Worm (Caenorhabditis elegans): ENCODE data around the gene K08E7.8.

Gene K08E7.8

ce11 chrIV:12544624-12545023, 41.2 kb downstream of the K08E7.8 start:
- TF ChIP-seq pbrm-1 (GFP tag; IDR thresholded peaks at IDR 0.05), result no peak
- no peak for TF ChIP-seq F10E7.11 (tag; optimal IDR thresholded peaks at IDR 0.05)
- TF ChIP-seq C17E4.6 (GFP tag; IDR thresholded peaks at IDR 0.05), result no peak
- no peak for TF ChIP-seq rpc-1 (optimal IDR thresholded peaks at IDR 0.05)
- TF ChIP-seq rpc-1 (tag; optimal IDR thresholded peaks at IDR 0.05), result no peak
- TF ChIP-seq Y56A3A.18 (GFP tag; IDR thresholded peaks at IDR 0.05), result no peak
- no peak for TF ChIP-seq lin-40 (tag; optimal IDR thresholded peaks at IDR 0.05)
- TF ChIP-seq bed-1 (GFP tag; IDR thresholded peaks at IDR 0.05), result no peak
- no peak for TF ChIP-seq die-1 (tag; optimal IDR thresholded peaks at IDR 0.05)

- TF ChIP-seq mes-4 (tag; optimal IDR thresholded peaks at IDR 0.05), result no peak
- TF ChIP-seq ZK185.1 (tag; optimal IDR thresholded peaks at IDR 0.05; ENCODE audit: poor library complexity, severe bottlenecking), result no peak
- peak; percentile 23; the same call in 1 of the 2 replicates for TF ChIP-seq egrh-3 (GFP tag; IDR thresholded peaks at IDR 0.05)
Observed at ce11 chrIV:12542011-12542410, 43.9 kb downstream of the K08E7.8 start, which contains the start of gene ham-1. TSS of gene ham-1 (plus strand) at chrIV:12542183.

ce11 chrIV:12540242-12540641, 45.6 kb downstream of the K08E7.8 start:
- TF ChIP-seq efl-1 (GFP tag; optimal IDR thresholded peaks at IDR 0.05) (no peak), ZK185.1 (tag; optimal IDR thresholded peaks at IDR 0.05; ENCODE audit: poor library complexity, severe bottlenecking) (no peak), egrh-3 (GFP tag; IDR thresholded peaks at IDR 0.05) (no peak), bed-2 (GFP tag; IDR thresholded peaks at IDR 0.05) (no peak)

ce11 chrIV:12537694-12538093, 48.2 kb downstream of the K08E7.8 start:
- TF ChIP-seq lsy-27 (tag; optimal IDR thresholded peaks at IDR 0.05; ENCODE audit: borderline replicate concordance, insufficient read depth) (no peak), K11D2.4 (GFP tag; IDR thresholded peaks at IDR 0.05) (no peak), madf-10 (tag; optimal IDR thresholded peaks at IDR 0.05) (no peak), F33H1.4 (GFP tag; IDR thresholded peaks at IDR 0.05) (no peak), nhr-27 (tag; optimal IDR thresholded peaks at IDR 0.05) (no peak), F57C9.4 (tag; optimal IDR thresholded peaks at IDR 0.05) (no peak), F22D6.2 (tag; optimal IDR thresholded peaks at IDR 0.05) (no peak), lag-1 (GFP tag; IDR thresholded peaks at IDR 0.05) (no peak), efl-1 (GFP tag; optimal IDR thresholded peaks at IDR 0.05) (no peak), pbrm-1 (GFP tag; IDR thresholded peaks at IDR 0.05) (no peak), ceh-27 (GFP tag; optimal IDR thresholded peaks at IDR 0.05) (no peak), tlf-1 (GFP tag; optimal IDR thresholded peaks at IDR 0.05) (no peak), ceh-40 (GFP tag; IDR thresholded peaks at IDR 0.05) (no peak), madf-3 (GFP tag; IDR thresholded peaks at IDR 0.05) (no peak), sea-2 (GFP tag; IDR thresholded peaks at IDR 0.05) (no peak), ccch-3 (GFP tag; optimal IDR thresholded peaks at IDR 0.05) (no peak), F55B11.4 (tag; optimal IDR thresholded peaks at IDR 0.05; ENCODE audit: borderline replicate concordance, insufficient read depth) (no peak)

ce11 chrIV:12536358-12536757, 49.5 kb downstream of the K08E7.8 start:
- TF ChIP-seq ama-1 (optimal IDR thresholded peaks at IDR 0.05) (no peak), ama-1 (GFP tag; optimal IDR thresholded peaks at IDR 0.05) (no peak), aptf-3 (GFP tag; IDR thresholded peaks at IDR 0.05) (no peak), dpl-1 (GFP tag; optimal IDR thresholded peaks at IDR 0.05) (no peak), B0261.1 (tag; optimal IDR thresholded peaks at IDR 0.05) (no peak), madf-10 (tag; optimal IDR thresholded peaks at IDR 0.05) (no peak), sptf-2 (GFP tag; optimal IDR thresholded peaks at IDR 0.05) (no peak), lin-26 (GFP tag; IDR thresholded peaks at IDR 0.05) (no peak), egl-44 (GFP tag; IDR thresholded peaks at IDR 0.05) (no peak), tlf-1 (GFP tag; optimal IDR thresholded peaks at IDR 0.05) (no peak), dox-1 (GFP tag; IDR thresholded peaks at IDR 0.05) (no peak), let-526 (GFP tag; IDR thresholded peaks at IDR 0.05) (no peak)

All from whole organism, young adult.